Worm (Caenorhabditis elegans): Measurements from ENCODE around the gene din-1.

din-1 gene

ce11 chrII:11642736-11643135 lies 9.3 kb upstream of the din-1 start:
- TF ChIP-seq nhr-77 (tag; optimal IDR thresholded peaks at IDR 0.05) (no peak), ama-1 (optimal IDR thresholded peaks at IDR 0.05) (no peak), skn-1 (tag; optimal IDR thresholded peaks at IDR 0.05) (no peak), F13H6.1 (tag; optimal IDR thresholded peaks at IDR 0.05) (no peak), nhr-237 (tag; optimal IDR thresholded peaks at IDR 0.05) (no peak), crh-2 (tag; optimal IDR thresholded peaks at IDR 0.05) (no peak), ceh-16 (tag; optimal IDR thresholded peaks at IDR 0.05) (no peak), ztf-1 (GFP tag; conservative IDR thresholded peaks at IDR 0.05) (no peak), sma-9 (GFP tag; optimal IDR thresholded peaks at IDR 0.05) (no peak), sma-9 (tag; optimal IDR thresholded peaks at IDR 0.05) (no peak), lin-13 (GFP tag; optimal IDR thresholded peaks at IDR 0.05) (no peak), zag-1 (tag; optimal IDR thresholded peaks at IDR 0.05) (no peak), unc-39 (tag; optimal IDR thresholded peaks at IDR 0.05) (no peak), lin-11 (tag; optimal IDR thresholded peaks at IDR 0.05) (no peak), ceh-82 (tag; optimal IDR thresholded peaks at IDR 0.05) (no peak)

DNA sequence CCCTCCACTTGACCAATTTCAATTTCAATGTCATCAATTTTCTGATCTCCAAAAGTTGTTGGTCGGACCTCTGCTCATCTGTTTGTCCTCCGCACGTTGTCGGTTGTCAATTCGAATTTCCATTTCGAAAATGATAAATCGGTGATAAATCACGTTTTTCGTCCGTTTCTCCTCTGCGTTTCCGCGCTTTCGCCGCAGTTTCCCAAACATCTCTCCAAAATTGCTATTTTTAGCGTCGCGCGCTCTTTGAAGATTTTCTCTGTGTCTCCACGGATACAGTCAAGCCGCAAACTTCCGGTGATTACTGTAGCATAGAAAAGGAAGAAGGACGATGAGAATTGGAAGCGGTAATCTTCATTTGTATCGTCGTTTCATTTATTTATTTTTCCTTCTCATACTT lies 8.6 kb upstream of the din-1 start:
- TF ChIP-seq nhr-21 (tag; optimal IDR thresholded peaks at IDR 0.05) = peak; percentile 71
- TF ChIP-seq sma-3 (GFP tag; optimal IDR thresholded peaks at IDR 0.05) = peak; percentile 86
- no peak for TF ChIP-seq nhr-6 (tag; optimal IDR thresholded peaks at IDR 0.05)
- TF ChIP-seq ama-1 (optimal IDR thresholded peaks at IDR 0.05) = peak; percentile 33
- TF ChIP-seq mdl-1 (tag; optimal IDR thresholded peaks at IDR 0.05) = peak in 1 of 2 experiments; percentile 39
- TF ChIP-seq ztf-1 (GFP tag; conservative IDR thresholded peaks at IDR 0.05) = no peak
- TF ChIP-seq ceh-82 (tag; optimal IDR thresholded peaks at IDR 0.05) = no peak
- TF ChIP-seq nhr-25 (tag; optimal IDR thresholded peaks at IDR 0.05) = peak; percentile 69
- peak in 1 of 2 experiments; percentile 51 for TF ChIP-seq lsy-2 (tag; optimal IDR thresholded peaks at IDR 0.05)
- peak; percentile 38 for TF ChIP-seq blmp-1 (tag; optimal IDR thresholded peaks at IDR 0.05; ENCODE audit: insufficient read depth)
- TF ChIP-seq egl-27 (tag; optimal IDR thresholded peaks at IDR 0.05) = peak; percentile 39
- no peak for TF ChIP-seq peb-1 (tag; optimal IDR thresholded peaks at IDR 0.05)
- TF ChIP-seq gmeb-1 (tag; optimal IDR thresholded peaks at IDR 0.05) = peak; percentile 42
- peak; percentile 75 for TF ChIP-seq sma-9 (GFP tag; optimal IDR thresholded peaks at IDR 0.05)
- no peak for TF ChIP-seq sma-9 (tag; optimal IDR thresholded peaks at IDR 0.05)

ce11 chrII:11637817-11638216 lies 4.4 kb upstream of the din-1 start:
- TF ChIP-seq ztf-4 (tag; optimal IDR thresholded peaks at IDR 0.05) (no peak), snpc-4 (tag; optimal IDR thresholded peaks at IDR 0.05) (no peak), nhr-11 (tag; optimal IDR thresholded peaks at IDR 0.05) (no peak), ztf-1 (GFP tag; conservative IDR thresholded peaks at IDR 0.05) (no peak), nhr-25 (tag; optimal IDR thresholded peaks at IDR 0.05) (no peak), nhr-10 (tag; optimal IDR thresholded peaks at IDR 0.05) (no peak), R02D3.7 (tag; optimal IDR thresholded peaks at IDR 0.05) (no peak), lsy-2 (tag; optimal IDR thresholded peaks at IDR 0.05) (no peak), aly-2 (tag; optimal IDR thresholded peaks at IDR 0.05) (no peak), egl-27 (tag; optimal IDR thresholded peaks at IDR 0.05) (no peak), nhr-12 (tag; optimal IDR thresholded peaks at IDR 0.05) (no peak), nhr-6 (tag; optimal IDR thresholded peaks at IDR 0.05) (no peak), peb-1 (tag; optimal IDR thresholded peaks at IDR 0.05) (no peak), sma-9 (GFP tag; optimal IDR thresholded peaks at IDR 0.05) (no peak), sma-9 (tag; optimal IDR thresholded peaks at IDR 0.05) (no peak), ceh-16 (tag; optimal IDR thresholded peaks at IDR 0.05) (no peak), skn-1 (tag; optimal IDR thresholded peaks at IDR 0.05) (no peak), alr-1 (tag; optimal IDR thresholded peaks at IDR 0.05) (no peak), nhr-77 (tag; optimal IDR thresholded peaks at IDR 0.05) (no peak), unc-39 (tag; optimal IDR thresholded peaks at IDR 0.05) (no peak)

- TF ChIP-seq F13H6.1 (tag; optimal IDR thresholded peaks at IDR 0.05) = peak; percentile 27
- no peak for TF ChIP-seq snpc-4 (tag; optimal IDR thresholded peaks at IDR 0.05)
- no peak for TF ChIP-seq zag-1 (tag; optimal IDR thresholded peaks at IDR 0.05)
- no peak for TF ChIP-seq nhr-10 (tag; optimal IDR thresholded peaks at IDR 0.05)
- TF ChIP-seq crh-2 (tag; optimal IDR thresholded peaks at IDR 0.05) = peak; percentile 13
- TF ChIP-seq mab-5 (tag; optimal IDR thresholded peaks at IDR 0.05) = no peak
- TF ChIP-seq nhr-11 (tag; optimal IDR thresholded peaks at IDR 0.05) = no peak
- no peak for TF ChIP-seq mbf-1 (tag; optimal IDR thresholded peaks at IDR 0.05)
- no peak for TF ChIP-seq aly-2 (tag; optimal IDR thresholded peaks at IDR 0.05)
- TF ChIP-seq fos-1 (tag; optimal IDR thresholded peaks at IDR 0.05) = no peak
- TF ChIP-seq nhr-77 (tag; optimal IDR thresholded peaks at IDR 0.05) = no peak
- TF ChIP-seq lsy-2 (tag; optimal IDR thresholded peaks at IDR 0.05) = peak in 1 of 2 experiments; percentile 65
- no peak for TF ChIP-seq lin-11 (tag; optimal IDR thresholded peaks at IDR 0.05)
- TF ChIP-seq dmd-4 (tag; optimal IDR thresholded peaks at IDR 0.05) = no peak
- peak; percentile 43 for TF ChIP-seq nhr-25 (tag; optimal IDR thresholded peaks at IDR 0.05)
- TF ChIP-seq lin-13 (GFP tag; optimal IDR thresholded peaks at IDR 0.05) = peak; percentile 22
- TF ChIP-seq ceh-16 (tag; optimal IDR thresholded peaks at IDR 0.05) = no peak
- TF ChIP-seq ztf-1 (GFP tag; conservative IDR thresholded peaks at IDR 0.05) = 0 out of 2 replicates have a peak, but pooled peaks have one; percentile 5
- TF ChIP-seq sem-4 (tag; optimal IDR thresholded peaks at IDR 0.05) = peak; percentile 37
- no peak for TF ChIP-seq gmeb-1 (tag; optimal IDR thresholded peaks at IDR 0.05)
- no peak for TF ChIP-seq alr-1 (tag; optimal IDR thresholded peaks at IDR 0.05)
- TF ChIP-seq Y55F3AM.14 (GFP tag; optimal IDR thresholded peaks at IDR 0.05) = no peak
- no peak for TF ChIP-seq egl-27 (tag; optimal IDR thresholded peaks at IDR 0.05)
- no peak for TF ChIP-seq skn-1 (tag; optimal IDR thresholded peaks at IDR 0.05)
- TF ChIP-seq ztf-4 (tag; optimal IDR thresholded peaks at IDR 0.05) = peak; percentile 36
- no peak for TF ChIP-seq unc-39 (tag; optimal IDR thresholded peaks at IDR 0.05)
- peak; percentile 38 for TF ChIP-seq nhr-21 (tag; optimal IDR thresholded peaks at IDR 0.05)
- no peak for TF ChIP-seq nhr-23 (tag; optimal IDR thresholded peaks at IDR 0.05)
- no peak for TF ChIP-seq peb-1 (tag; optimal IDR thresholded peaks at IDR 0.05)
- no peak for TF ChIP-seq elt-1 (tag; optimal IDR thresholded peaks at IDR 0.05)
- TF ChIP-seq ZK546.5 (tag; optimal IDR thresholded peaks at IDR 0.05) = no peak
- peak; percentile 36 for TF ChIP-seq nhr-6 (tag; optimal IDR thresholded peaks at IDR 0.05)
- no peak for TF ChIP-seq nhr-237 (tag; optimal IDR thresholded peaks at IDR 0.05)
- TF ChIP-seq sma-9 (GFP tag; optimal IDR thresholded peaks at IDR 0.05) = peak; percentile 62
- no peak for TF ChIP-seq sma-9 (tag; optimal IDR thresholded peaks at IDR 0.05)
These were observed 3.9 kb upstream of the din-1 start for ce11 chrII:11637189-11637754.
